Worm (Caenorhabditis elegans) whole organism, L4/young adult: Measurements from ENCODE around the gene F17H10.2.
A peak's percentile ranks its signal among the peaks of the same experiment; 100 is the strongest.

Experiments
- W03F9.2 ChIP-seq: fragments of 150-350 bp; optimal IDR thresholded peaks from 2 replicates; lab custom pipeline; 2014; ENCODE audit warnings: missing biosample characterization, missing genetic modification characterization
- dao-5 ChIP-seq: sonication (generic microtip); optimal IDR thresholded peaks from 2 replicates; lab custom pipeline; 2016; ENCODE audit warnings: missing genotype, missing genetic modification characterization, moderate library complexity, missing compliant biosample characterization
- him-1 ChIP-seq: sonication (generic microtip); optimal IDR thresholded peaks from 2 replicates; lab custom pipeline; 2016; ENCODE audit warnings: missing genotype, missing genetic modification reagents, missing genetic modification characterization, missing compliant biosample characterization

The F17H10.2 gene

ce11 chrX:13143762-13144732 is 30.5 kb downstream of the F17H10.2 start:
- TF ChIP-seq dao-5 (tag; lab: Kevin White, UChicago) (no peak), him-1 (tag; lab: Kevin White, UChicago) (peak; percentile 12)

ce11 chrX:13144975-13145618 is 31.5 kb downstream of the F17H10.2 start:
- TF ChIP-seq dao-5 (tag; lab: Kevin White, UChicago), result no peak
- TF ChIP-seq W03F9.2 (tag; lab: Kevin White, UChicago), result peak; percentile 83
- TF ChIP-seq him-1 (tag; lab: Kevin White, UChicago), result peak; percentile 94

ce11 chrX:13145988-13146873 is 32.7 kb downstream of the F17H10.2 start:
- TF ChIP-seq W03F9.2 (tag; lab: Kevin White, UChicago) (no peak), dao-5 (tag; lab: Kevin White, UChicago) (no peak), him-1 (tag; lab: Kevin White, UChicago) (no peak)

ce11 chrX:13147105-13147504 is 33.5 kb downstream of the F17H10.2 start:
- no peak for TF ChIP-seq W03F9.2 (tag; lab: Kevin White, UChicago)
- no peak for TF ChIP-seq him-1 (tag; lab: Kevin White, UChicago)
- no peak for TF ChIP-seq dao-5 (tag; lab: Kevin White, UChicago)

- TF ChIP-seq him-1 (tag; lab: Kevin White, UChicago), result no peak
- TF ChIP-seq dao-5 (tag; lab: Kevin White, UChicago), result no peak
- TF ChIP-seq W03F9.2 (tag; lab: Kevin White, UChicago), result no peak
These were observed 40.9 kb downstream of the F17H10.2 start for ce11 chrX:13154514-13154913.

ce11 chrX:13155730-13156129 is 42.2 kb downstream of the F17H10.2 start:
- TF ChIP-seq dao-5 (tag; lab: Kevin White, UChicago) (no peak), W03F9.2 (tag; lab: Kevin White, UChicago) (no peak), him-1 (tag; lab: Kevin White, UChicago) (no peak)

- TF ChIP-seq W03F9.2 (tag; lab: Kevin White, UChicago) (no peak), him-1 (tag; lab: Kevin White, UChicago) (no peak)
These were observed 43.7 kb downstream of the F17H10.2 start for ce11 chrX:13157112-13157768.

- TF ChIP-seq him-1 (tag; lab: Kevin White, UChicago) (no peak), W03F9.2 (tag; lab: Kevin White, UChicago) (no peak), dao-5 (tag; lab: Kevin White, UChicago) (no peak)
These were observed 44.9 kb downstream of the F17H10.2 start for ce11 chrX:13158487-13158886.

ce11 chrX:13159005-13159404 is 45.4 kb downstream of the F17H10.2 start:
- TF ChIP-seq W03F9.2 (tag; lab: Kevin White, UChicago), result no peak
- TF ChIP-seq dao-5 (tag; lab: Kevin White, UChicago), result no peak
- TF ChIP-seq him-1 (tag; lab: Kevin White, UChicago), result no peak

ce11 chrX:13159890-13160289 is 46.3 kb downstream of the F17H10.2 start:
- TF ChIP-seq W03F9.2 (tag; lab: Kevin White, UChicago) (no peak), him-1 (tag; lab: Kevin White, UChicago) (no peak), dao-5 (tag; lab: Kevin White, UChicago) (no peak)

- TF ChIP-seq W03F9.2 (tag; lab: Kevin White, UChicago) (no peak), dao-5 (tag; lab: Kevin White, UChicago) (no peak), him-1 (tag; lab: Kevin White, UChicago) (no peak)
These were observed 48.2 kb downstream of the F17H10.2 start for ce11 chrX:13161778-13162177.

- TF ChIP-seq W03F9.2 (tag; lab: Kevin White, UChicago) (no peak), him-1 (tag; lab: Kevin White, UChicago) (no peak), dao-5 (tag; lab: Kevin White, UChicago) (no peak)
These were observed 48.9 kb downstream of the F17H10.2 start for ce11 chrX:13162351-13163038.
